Worm (Caenorhabditis elegans) whole organism, early embryonic: ENCODE measurements around the gene prp-3.

ENCODE experiments used
- B0310.2 ChIP-seq: sonication (generic microtip); optimal IDR thresholded peaks from 2 replicates; lab custom pipeline; 2016; ENCODE audit warnings: mild to moderate bottlenecking, missing genetic modification characterization, missing compliant biosample characterization
- F13C5.2 ChIP-seq: sonication (generic microtip); optimal IDR thresholded peaks from 2 replicates; lab custom pipeline; 2017; ENCODE audit warnings: mild to moderate bottlenecking, missing genetic modification characterization, inconsistent platforms, missing compliant biosample characterization
- aly-1 ChIP-seq: sonication (generic microtip); optimal IDR thresholded peaks from 2 replicates; lab custom pipeline; 2016; ENCODE audit warnings: missing genetic modification characterization, missing compliant biosample characterization
- ama-1 ChIP-seq: fragments of 150-350 bp; optimal IDR thresholded peaks from 2 replicates; lab custom pipeline; 2014
- ceh-13 ChIP-seq: fragments of 200-800 bp; sonication (Bioruptor generic); optimal IDR thresholded peaks from 2 replicates; lab custom pipeline; 2018; ENCODE audit warnings: mild to moderate bottlenecking, missing genetic modification characterization, missing compliant biosample characterization
- ceh-36 ChIP-seq: sonication (generic microtip); optimal IDR thresholded peaks from 2 replicates; lab custom pipeline; 2016; ENCODE audit warnings: missing genetic modification characterization, inconsistent platforms, missing compliant biosample characterization
- ets-7 ChIP-seq: sonication (generic microtip); optimal IDR thresholded peaks from 2 replicates; lab custom pipeline; 2016; ENCODE audit warnings: missing genotype, missing genetic modification characterization, missing compliant biosample characterization
- flt-1 ChIP-seq: fragments of 200-800 bp; sonication (Bioruptor generic); IDR thresholded peaks from 2 replicates; pipeline ENCODE4 v1.3.6; 2022; ENCODE audit warnings: missing genetic modification characterization, missing compliant biosample characterization
- hmbx-1 ChIP-seq: sonication (generic microtip); optimal IDR thresholded peaks from 2 replicates; lab custom pipeline; 2016; ENCODE audit warnings: mild to moderate bottlenecking, missing genetic modification characterization, missing compliant biosample characterization
- hmg-4 ChIP-seq: fragments of 200-800 bp; sonication (Bioruptor generic); optimal IDR thresholded peaks from 2 replicates; lab custom pipeline; 2018; ENCODE audit warnings: mild to moderate bottlenecking, missing genetic modification characterization, missing compliant biosample characterization
- hnd-1 ChIP-seq: sonication (generic microtip); optimal IDR thresholded peaks from 2 replicates; lab custom pipeline; 2016; ENCODE audit warnings: missing genetic modification characterization, missing compliant biosample characterization
- pes-1 ChIP-seq: fragments of 200-800 bp; sonication (Bioruptor generic); IDR thresholded peaks from 2 replicates; pipeline ENCODE4 v1.3.6; 2022; ENCODE audit warnings: missing genetic modification reagents, missing genetic modification characterization, missing compliant biosample characterization
- scrt-1 ChIP-seq: fragments of 200-800 bp; sonication (Bioruptor generic); IDR thresholded peaks from 2 replicates; pipeline ENCODE4 v1.3.6; 2022; ENCODE audit warnings: missing genetic modification characterization, missing compliant biosample characterization
- sea-1 ChIP-seq: fragments of 200-800 bp; sonication (Bioruptor generic); conservative IDR thresholded peaks from 2 replicates; pipeline ENCODE4 v1.3.6; 2022; ENCODE audit warnings: missing genetic modification characterization, missing compliant biosample characterization
- tbx-11 ChIP-seq: fragments of 200-800 bp; sonication (Bioruptor generic); IDR thresholded peaks from 2 replicates; pipeline ENCODE4 v1.3.6; 2022; ENCODE audit warnings: missing genetic modification characterization, missing compliant biosample characterization
- tbx-37 ChIP-seq: fragments of 200-800 bp; sonication (Bioruptor generic); conservative IDR thresholded peaks from 2 replicates; pipeline ENCODE4 v1.3.6; 2022; ENCODE audit warnings: missing genetic modification reagents, missing genetic modification characterization, missing compliant biosample characterization
- tra-4 ChIP-seq: sonication (generic microtip); optimal IDR thresholded peaks from 2 replicates; lab custom pipeline; 2017; ENCODE audit warnings: missing genetic modification characterization, missing compliant biosample characterization

Gene prp-3

DNA sequence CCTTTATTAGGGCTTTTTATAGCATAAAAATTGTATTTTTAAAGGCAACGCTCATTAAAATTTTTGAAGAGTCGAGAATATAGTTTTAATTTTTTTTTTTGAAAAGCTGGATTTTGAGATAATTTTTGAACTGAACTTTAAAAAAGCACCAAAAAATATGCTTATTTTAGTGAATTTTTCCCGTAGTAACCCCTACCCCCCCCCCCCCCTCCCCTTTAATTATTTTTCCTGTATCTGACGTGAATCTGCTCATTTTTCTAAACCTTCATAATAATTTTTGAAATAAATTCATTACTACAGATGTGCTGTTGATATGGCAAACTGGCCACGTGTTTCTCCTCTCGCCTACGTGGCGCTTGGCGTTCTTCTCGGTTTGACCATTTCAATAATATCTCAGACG is 46.3 kb downstream of the prp-3 start, which contains the start of gene C38H2.2:
TSS of gene C38H2.2 (plus strand) at position 301 of the 400 bp plus-strand sequence.
- TF ChIP-seq ama-1 (lab: Kevin White, UChicago) (no peak), tbx-11 (GFP tag; lab: Robert Waterston, UW) (no peak), ceh-36 (tag; lab: Kevin White, UChicago) (no peak), hmg-4 (GFP tag; lab: Kevin White, UChicago) (no peak), B0310.2 (tag; lab: Kevin White, UChicago) (no peak), tbx-37 (GFP tag; lab: Robert Waterston, UW) (no peak), ets-7 (tag; lab: Kevin White, UChicago) (no peak), hmbx-1 (tag; lab: Kevin White, UChicago) (no peak), aly-1 (tag; lab: Kevin White, UChicago) (no peak), sea-1 (no peak), F13C5.2 (tag; lab: Kevin White, UChicago) (no peak), pes-1 (GFP tag; lab: Robert Waterston, UW) (no peak), scrt-1 (GFP tag; lab: Robert Waterston, UW) (no peak), ceh-13 (GFP tag; lab: Kevin White, UChicago) (no peak), tra-4 (tag; lab: Kevin White, UChicago) (no peak), hnd-1 (tag; lab: Kevin White, UChicago) (no peak), flt-1 (GFP tag; lab: Robert Waterston, UW) (no peak)

DNA sequence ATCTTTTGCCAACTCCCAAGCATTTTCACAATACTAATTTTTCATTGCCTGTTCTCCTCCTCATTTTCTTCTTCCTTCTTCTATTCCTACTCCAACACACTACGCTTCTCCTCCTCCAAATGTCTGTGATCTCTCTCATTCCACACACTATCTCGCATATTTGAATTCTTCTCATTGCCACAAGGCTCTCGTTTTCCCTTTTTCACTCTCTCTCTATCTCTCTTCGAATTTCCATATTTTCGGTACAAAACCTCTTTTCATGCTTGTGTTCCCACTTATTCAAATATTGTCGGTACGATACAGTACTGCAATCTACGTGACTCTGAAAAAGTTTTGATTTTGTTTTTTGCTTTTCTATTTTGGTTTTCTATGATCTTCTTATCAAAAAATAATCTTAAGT is 47.1 kb downstream of the prp-3 start:
- no peak for TF ChIP-seq hnd-1 (tag; lab: Kevin White, UChicago)
- TF ChIP-seq tbx-11 (GFP tag; lab: Robert Waterston, UW): no peak
- TF ChIP-seq scrt-1 (GFP tag; lab: Robert Waterston, UW): no peak
- no peak for TF ChIP-seq F13C5.2 (tag; lab: Kevin White, UChicago)
- TF ChIP-seq hmg-4 (GFP tag; lab: Kevin White, UChicago): no peak
- TF ChIP-seq ceh-13 (GFP tag; lab: Kevin White, UChicago): no peak
- TF ChIP-seq sea-1: no peak
- TF ChIP-seq flt-1 (GFP tag; lab: Robert Waterston, UW): no peak
- no peak for TF ChIP-seq pes-1 (GFP tag; lab: Robert Waterston, UW)

- TF ChIP-seq tbx-11 (GFP tag; lab: Robert Waterston, UW) (no peak), tbx-37 (GFP tag; lab: Robert Waterston, UW) (no peak), F13C5.2 (tag; lab: Kevin White, UChicago) (no peak), aly-1 (tag; lab: Kevin White, UChicago) (no peak), ceh-36 (tag; lab: Kevin White, UChicago) (no peak), flt-1 (GFP tag; lab: Robert Waterston, UW) (no peak), sea-1 (no peak), ets-7 (tag; lab: Kevin White, UChicago) (no peak), pes-1 (GFP tag; lab: Robert Waterston, UW) (no peak), scrt-1 (GFP tag; lab: Robert Waterston, UW) (no peak), B0310.2 (tag; lab: Kevin White, UChicago) (no peak), ceh-13 (GFP tag; lab: Kevin White, UChicago) (no peak), hmg-4 (GFP tag; lab: Kevin White, UChicago) (no peak), ama-1 (lab: Kevin White, UChicago) (no peak), tra-4 (tag; lab: Kevin White, UChicago) (no peak), hmbx-1 (tag; lab: Kevin White, UChicago) (no peak), hnd-1 (tag; lab: Kevin White, UChicago) (no peak)
Measured at ce11 chrIII:10379632-10380031, 48.1 kb downstream of the prp-3 start.

- TF ChIP-seq ets-7 (tag; lab: Kevin White, UChicago): no peak
- TF ChIP-seq tra-4 (tag; lab: Kevin White, UChicago): no peak
- no peak for TF ChIP-seq hmbx-1 (tag; lab: Kevin White, UChicago)
- no peak for TF ChIP-seq ceh-36 (tag; lab: Kevin White, UChicago)
- TF ChIP-seq hnd-1 (tag; lab: Kevin White, UChicago): no peak
- no peak for TF ChIP-seq hmg-4 (GFP tag; lab: Kevin White, UChicago)
- no peak for TF ChIP-seq flt-1 (GFP tag; lab: Robert Waterston, UW)
Measured at ce11 chrIII:10378899-10379298, 48.9 kb downstream of the prp-3 start.

ce11 chrIII:10376041-10376440 is 51.7 kb downstream of the prp-3 start:
- TF ChIP-seq ets-7 (tag; lab: Kevin White, UChicago) (no peak), tbx-37 (GFP tag; lab: Robert Waterston, UW) (no peak), ceh-13 (GFP tag; lab: Kevin White, UChicago) (no peak), hmg-4 (GFP tag; lab: Kevin White, UChicago) (no peak), pes-1 (GFP tag; lab: Robert Waterston, UW) (no peak), hmbx-1 (tag; lab: Kevin White, UChicago) (no peak), flt-1 (GFP tag; lab: Robert Waterston, UW) (no peak), hnd-1 (tag; lab: Kevin White, UChicago) (no peak), scrt-1 (GFP tag; lab: Robert Waterston, UW) (no peak), aly-1 (tag; lab: Kevin White, UChicago) (no peak), ceh-36 (tag; lab: Kevin White, UChicago) (no peak), F13C5.2 (tag; lab: Kevin White, UChicago) (no peak), tbx-11 (GFP tag; lab: Robert Waterston, UW) (no peak), tra-4 (tag; lab: Kevin White, UChicago) (no peak), sea-1 (no peak), B0310.2 (tag; lab: Kevin White, UChicago) (no peak), ama-1 (lab: Kevin White, UChicago) (no peak)
